Worm (Caenorhabditis elegans): ENCODE measurements around the gene cht-5.

DNA sequence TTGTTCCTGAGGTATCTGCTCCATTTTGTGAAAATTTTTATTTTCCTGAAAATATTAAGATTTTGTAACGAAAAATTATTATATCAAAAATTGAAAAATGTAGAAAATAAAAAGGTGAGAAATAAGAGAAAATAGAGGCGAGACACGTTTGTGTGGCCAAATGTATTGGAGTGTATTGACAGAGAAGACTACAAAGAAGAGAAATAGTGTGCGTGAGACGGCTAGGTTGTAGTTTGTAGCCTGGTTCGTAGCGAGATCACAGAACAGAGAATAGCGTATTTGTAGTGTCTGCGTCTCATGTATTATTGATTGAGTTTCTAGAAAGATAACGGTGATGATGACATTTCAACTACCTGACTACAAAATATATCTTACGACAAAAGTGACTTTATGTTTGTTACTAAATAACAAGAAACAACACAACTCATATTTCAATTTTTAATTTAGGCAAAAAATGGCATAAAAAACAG lies 30.4 kb upstream of the cht-5 start, which contains the start of gene nhr-12:
- no peak for TF ChIP-seq W03F9.2 (tag; optimal IDR thresholded peaks at IDR 0.05)
- TF ChIP-seq him-1 (tag; optimal IDR thresholded peaks at IDR 0.05): no peak

Data from whole organism, L4/young adult.